Fruit fly (Drosophila melanogaster): ENCODE results near the gene CG17187.

DNA sequence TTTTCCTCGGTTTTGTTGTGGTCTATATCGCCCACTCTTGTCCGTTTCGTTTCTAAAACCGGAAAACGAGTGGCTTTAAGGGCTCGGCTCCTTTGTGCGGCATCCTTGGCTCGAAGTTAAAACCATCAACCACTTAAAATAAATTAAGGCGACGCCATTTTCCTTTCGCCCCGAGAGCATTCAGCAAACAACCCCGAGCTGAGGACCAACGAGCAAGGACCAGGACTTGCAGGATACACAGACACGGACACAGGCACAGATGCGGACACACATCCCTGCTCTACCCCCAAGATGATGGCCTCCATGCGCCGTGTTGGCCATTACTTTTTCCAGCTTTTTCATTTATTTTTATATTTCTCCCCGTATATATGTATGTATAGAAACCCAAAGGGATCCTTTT lies 41.0 kb upstream of the CG17187 start:
- no peak for TF ChIP-seq cic (GFP tag; optimal IDR thresholded peaks at IDR 0.05)
- no peak for TF ChIP-seq CG7045 (GFP tag; optimal IDR thresholded peaks at IDR 0.05)
- no peak for TF ChIP-seq bab1 (GFP tag; optimal IDR thresholded peaks at IDR 0.05)
- TF ChIP-seq Hr96 (GFP tag; optimal IDR thresholded peaks at IDR 0.05): no peak
- no peak for TF ChIP-seq toe (GFP tag; optimal IDR thresholded peaks at IDR 0.05)
- no peak for TF ChIP-seq kay (GFP tag; ENCODE audit: borderline replicate concordance)
- no peak for TF ChIP-seq CG12768 (GFP tag; optimal IDR thresholded peaks at IDR 0.05)
- no peak for TF ChIP-seq CG1620 (GFP tag; optimal IDR thresholded peaks at IDR 0.05)
- no peak for TF ChIP-seq CG7101 (tag; optimal IDR thresholded peaks at IDR 0.05)
- no peak for TF ChIP-seq CG14711 (tag; optimal IDR thresholded peaks at IDR 0.05)
- TF ChIP-seq Clk (GFP tag; optimal IDR thresholded peaks at IDR 0.05): no peak
- TF ChIP-seq CG33017 (tag; optimal IDR thresholded peaks at IDR 0.05): no peak
- no peak for TF ChIP-seq CG11617 (GFP tag; optimal IDR thresholded peaks at IDR 0.05)
